Worm (Caenorhabditis elegans) whole organism, L4 larva: ENCODE results near the gene B0228.9.

ENCODE experiments used
- D1046.2 ChIP-seq: fragments of 200-800 bp; sonication (Bioruptor generic); IDR thresholded peaks from 2 replicates; pipeline ENCODE4 v1.3.6; 2022; ENCODE audit warnings: missing genetic modification characterization, missing compliant biosample characterization
- F10B5.3 ChIP-seq: sonication (generic microtip); optimal IDR thresholded peaks from 2 replicates; lab custom pipeline; 2016; ENCODE audit warnings: mild to moderate bottlenecking, missing genetic modification characterization, missing compliant biosample characterization
- F49E8.2 ChIP-seq: sonication (generic microtip); optimal IDR thresholded peaks from 2 replicates; lab custom pipeline; 2016; ENCODE audit warnings: missing compliant biosample characterization, mild to moderate bottlenecking, missing genetic modification characterization, borderline replicate concordance
- T20F7.1 ChIP-seq: fragments of 200-800 bp; sonication (Bioruptor generic); optimal IDR thresholded peaks from 2 replicates; lab custom pipeline; 2018; ENCODE audit warnings: mild to moderate bottlenecking, missing genetic modification characterization, missing compliant biosample characterization
- Y105C5A.15 ChIP-seq: fragments of 200-800 bp; sonication (Bioruptor generic); IDR thresholded peaks from 2 replicates; pipeline ENCODE4 v1.3.6; 2022; ENCODE audit warnings: missing genetic modification characterization, missing compliant biosample characterization
- Y48G9A.11 ChIP-seq: fragments of 200-800 bp; sonication (Bioruptor generic); IDR thresholded peaks from 2 replicates; pipeline ENCODE4 v1.3.6; 2022; ENCODE audit warnings: missing genetic modification reagents, missing genetic modification characterization, missing compliant biosample characterization
- ceh-28 ChIP-seq: fragments of 150-350 bp; optimal IDR thresholded peaks from 2 replicates; lab custom pipeline; 2014; ENCODE audit warnings: missing biosample characterization, missing genetic modification reagents, missing genetic modification characterization
- ceh-62 ChIP-seq: sonication (generic microtip); optimal IDR thresholded peaks from 2 replicates; lab custom pipeline; 2017; ENCODE audit warnings: missing biosample characterization, missing genetic modification characterization
- cey-2 ChIP-seq: sonication (generic microtip); optimal IDR thresholded peaks from 3 replicates; lab custom pipeline; 2017; ENCODE audit warnings: missing genetic modification characterization, mild to moderate bottlenecking, missing compliant biosample characterization, antibody characterized with exemption, borderline replicate concordance; ENCODE audit not compliant: insufficient read depth
- ctbp-1 ChIP-seq: fragments of 200-800 bp; sonication (Bioruptor generic); IDR thresholded peaks from 2 replicates; pipeline ENCODE4 v1.3.6; 2022; ENCODE audit warnings: missing genetic modification reagents, missing genetic modification characterization, missing compliant biosample characterization
- daf-12 ChIP-seq: fragments of 150-350 bp; optimal IDR thresholded peaks from 2 replicates; lab custom pipeline; 2014; ENCODE audit warnings: missing biosample characterization, missing genetic modification reagents, missing genetic modification characterization
- daf-16 ChIP-seq, 3 experiments: sonication (generic microtip); optimal IDR thresholded peaks; 2 replicates each; lab custom pipeline; 2016 to 2017; ENCODE audit warnings: missing genetic modification characterization in 3 of 3, missing genetic modification reagents in 3 of 3, mild to moderate bottlenecking in 2 of 3, missing compliant biosample characterization in 2 of 3, missing biosample characterization in 1 of 3, moderate library complexity in 1 of 3
- daf-19 ChIP-seq: fragments of 200-800 bp; sonication (Bioruptor generic); conservative IDR thresholded peaks from 2 replicates; pipeline ENCODE4 v1.3.6; 2022; ENCODE audit warnings: missing genetic modification characterization, missing compliant biosample characterization
- dpl-1 ChIP-seq: fragments of 150-350 bp; optimal IDR thresholded peaks from 2 replicates; lab custom pipeline; 2014; ENCODE audit warnings: missing biosample characterization, missing genetic modification reagents, missing genetic modification characterization
- egl-27 ChIP-seq: sonication (generic microtip); optimal IDR thresholded peaks from 3 replicates; lab custom pipeline; 2017; ENCODE audit warnings: missing biosample characterization, missing genetic modification reagents, missing genetic modification characterization
- hif-1 ChIP-seq, 2 experiments: sonication (generic microtip); optimal IDR thresholded peaks; 2 replicates each; lab custom pipeline; 2016 to 2017; ENCODE audit warnings: missing compliant biosample characterization in 2 of 2, missing genetic modification characterization in 2 of 2, missing genetic modification reagents in 2 of 2, missing genotype in 2 of 2, mild to moderate bottlenecking in 1 of 2
- hlh-11 ChIP-seq: fragments of 200-800 bp; sonication (Bioruptor generic); optimal IDR thresholded peaks from 2 replicates; lab custom pipeline; 2018; ENCODE audit warnings: mild to moderate bottlenecking, missing genetic modification characterization, missing compliant biosample characterization
- jun-1 ChIP-seq: fragments of 150-350 bp; optimal IDR thresholded peaks from 2 replicates; lab custom pipeline; 2014; ENCODE audit warnings: missing biosample characterization, missing genetic modification reagents, missing genetic modification characterization
- lin-38 ChIP-seq: fragments of 200-800 bp; sonication (Bioruptor generic); IDR thresholded peaks from 2 replicates; pipeline ENCODE4 v1.3.6; 2022; ENCODE audit warnings: missing genetic modification reagents, missing genetic modification characterization, missing compliant biosample characterization
- nhr-237 ChIP-seq: sonication (generic microtip); optimal IDR thresholded peaks from 2 replicates; lab custom pipeline; 2017; ENCODE audit warnings: missing biosample characterization, missing genetic modification characterization
- nhr-76 ChIP-seq: fragments of 150-350 bp; optimal IDR thresholded peaks from 2 replicates; lab custom pipeline; 2014; ENCODE audit warnings: missing biosample characterization, missing genetic modification characterization
- pha-4 ChIP-seq, 2 experiments: fragments of 150-350 bp in 1 of 2; fragments of 200-800 bp in 1 of 2; sonication (Bioruptor generic) in 1 of 2; IDR thresholded peaks in 1 of 2; optimal IDR thresholded peaks in 1 of 2; 2 replicates each; pipeline versions ENCODE4 v1.3.6 to Lab custom; 2014 to 2022; ENCODE audit warnings: missing genetic modification characterization in 2 of 2, missing genetic modification reagents in 2 of 2, missing biosample characterization in 1 of 2, missing compliant biosample characterization in 1 of 2
- php-3 ChIP-seq: fragments of 200-800 bp; sonication (Bioruptor generic); IDR thresholded peaks from 2 replicates; pipeline ENCODE4 v1.3.6; 2022; ENCODE audit warnings: missing genetic modification reagents, missing genetic modification characterization, missing compliant biosample characterization
- pqm-1 ChIP-seq: sonication (generic microtip); optimal IDR thresholded peaks from 2 replicates; lab custom pipeline; 2017; ENCODE audit warnings: missing biosample characterization, missing genetic modification characterization
- rbr-2 ChIP-seq: sonication (generic microtip); optimal IDR thresholded peaks from 2 replicates; lab custom pipeline; 2016; ENCODE audit warnings: missing genotype, missing genetic modification characterization, missing compliant biosample characterization
- set-16 ChIP-seq: fragments of 200-800 bp; sonication (Bioruptor generic); IDR thresholded peaks from 2 replicates; pipeline ENCODE4 v1.3.6; 2022; ENCODE audit warnings: missing genetic modification reagents, missing genetic modification characterization, missing compliant biosample characterization
- snpc-4 ChIP-seq: fragments of 150-350 bp; optimal IDR thresholded peaks from 2 replicates; lab custom pipeline; 2014; ENCODE audit warnings: missing biosample characterization, missing genetic modification characterization
- tra-1 ChIP-seq: fragments of 200-800 bp; sonication (Bioruptor generic); IDR thresholded peaks from 2 replicates; pipeline ENCODE4 v1.3.6; 2022; ENCODE audit warnings: missing genetic modification reagents, missing genetic modification characterization, missing compliant biosample characterization
- unc-62 ChIP-seq, 3 experiments: fragments of 150-350 bp in 1 of 3; sonication (generic microtip); optimal IDR thresholded peaks in 2 of 3; peaks in 1 of 3; 1 replicate in 1 of 3; 2 replicates in 2 of 3; lab custom pipeline; 2014 to 2017; ENCODE audit warnings: missing biosample characterization in 3 of 3, missing genetic modification characterization in 3 of 3, missing genetic modification reagents in 3 of 3, missing genotype in 1 of 3
- zag-1 ChIP-seq: fragments of 150-350 bp; optimal IDR thresholded peaks from 2 replicates; lab custom pipeline; 2014; ENCODE audit warnings: missing biosample characterization, missing genetic modification characterization
- zfp-3 ChIP-seq: fragments of 200-800 bp; sonication (Bioruptor generic); conservative IDR thresholded peaks from 2 replicates; pipeline ENCODE4 v1.3.6; 2022; ENCODE audit warnings: missing genetic modification reagents, missing genetic modification characterization, missing compliant biosample characterization
- zip-2 ChIP-seq: fragments of 150-350 bp; optimal IDR thresholded peaks from 2 replicates; lab custom pipeline; 2014; ENCODE audit warnings: missing biosample characterization, missing genetic modification characterization
- ztf-11 ChIP-seq: fragments of 150-350 bp; optimal IDR thresholded peaks from 2 replicates; lab custom pipeline; 2014; ENCODE audit warnings: missing biosample characterization, missing genetic modification characterization

The B0228.9 gene

DNA sequence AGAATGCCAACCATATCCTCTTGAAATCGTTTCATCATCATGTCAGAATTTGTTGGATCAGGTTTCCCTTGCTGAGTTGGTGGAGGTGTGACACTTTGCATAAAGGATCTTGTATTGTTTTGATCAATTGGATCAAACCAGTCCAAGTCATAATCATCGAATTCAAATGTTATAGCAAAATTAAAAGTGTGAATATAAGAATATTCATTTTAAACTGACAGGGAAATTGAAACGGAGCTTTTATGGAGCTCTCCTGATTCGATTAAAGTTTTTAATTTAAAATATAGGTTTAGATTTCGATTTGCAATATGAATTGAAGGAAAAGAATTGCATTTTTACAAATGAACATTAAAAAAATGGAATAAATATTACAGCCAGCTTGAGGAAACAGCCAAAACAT is at the start of gene B0228.9:
B0228.9 (minus strand) TSS at position 101 of the 400 bp plus-strand sequence.
- TF ChIP-seq D1046.2 (GFP tag; lab: Robert Waterston, UW) (no peak), php-3 (GFP tag; lab: Robert Waterston, UW) (no peak), jun-1 (tag; lab: Kevin White, UChicago) (no peak), rbr-2 (tag; lab: Kevin White, UChicago) (no peak), zip-2 (tag; lab: Kevin White, UChicago) (no peak), daf-16 (GFP tag; optimal IDR thresholded peaks at IDR 0.05; lab: Kevin White, UChicago) (no peak), daf-16 (tag; optimal IDR thresholded peaks at IDR 0.05; lab: Kevin White, UChicago) (no peak), lin-38 (GFP tag; lab: Robert Waterston, UW) (no peak), snpc-4 (tag; lab: Kevin White, UChicago) (no peak), hif-1 (tag; optimal IDR thresholded peaks at IDR 0.05; lab: Kevin White, UChicago) (no peak), zfp-3 (no peak), egl-27 (tag; lab: Kevin White, UChicago) (no peak), hlh-11 (tag; lab: Kevin White, UChicago) (no peak), pqm-1 (tag; lab: Kevin White, UChicago) (no peak), daf-19 (no peak), zag-1 (tag; lab: Kevin White, UChicago) (no peak), T20F7.1 (GFP tag; lab: Kevin White, UChicago) (no peak)

- TF ChIP-seq pha-4 (GFP tag; IDR thresholded peaks at IDR 0.05; lab: Robert Waterston, UW) (no peak), pha-4 (tag; optimal IDR thresholded peaks at IDR 0.05; lab: Kevin White, UChicago) (no peak), ceh-28 (tag; lab: Kevin White, UChicago) (no peak), ctbp-1 (GFP tag; lab: Robert Waterston, UW) (no peak), php-3 (GFP tag; lab: Robert Waterston, UW) (no peak), cey-2 (tag; lab: Kevin White, UChicago) (no peak), nhr-76 (tag; lab: Kevin White, UChicago) (no peak)
Observed at ce11 chrII:7813237-7813636, 49.8 kb upstream of the B0228.9 start.

DNA sequence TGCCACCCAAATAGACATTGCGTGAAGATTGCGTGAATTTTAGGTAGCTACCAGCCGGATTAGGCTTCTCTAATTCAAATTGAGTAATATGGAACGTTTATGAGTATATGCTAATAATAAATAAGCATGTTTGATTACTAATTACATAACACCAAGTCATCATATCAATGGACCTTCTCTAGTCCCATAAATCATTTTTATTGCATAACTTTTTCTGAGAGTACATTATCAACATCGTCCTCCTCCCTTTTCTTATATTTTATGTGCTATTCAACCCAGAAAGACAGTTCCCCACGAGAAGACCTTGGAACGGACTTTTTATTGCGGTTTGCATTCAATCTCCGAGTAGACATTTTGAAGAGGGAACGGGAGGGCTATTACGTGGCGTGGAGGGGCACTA is 48.9 kb upstream of the B0228.9 start:
- TF ChIP-seq tra-1 (GFP tag; lab: Robert Waterston, UW) (0 out of 2 replicates have a peak, but pooled peaks have one; percentile 25), F10B5.3 (tag; lab: Kevin White, UChicago) (peak; percentile 24), daf-12 (no peak), Y48G9A.11 (GFP tag; lab: Robert Waterston, UW) (0 out of 2 replicates have a peak, but pooled peaks have one; percentile 17)

DNA sequence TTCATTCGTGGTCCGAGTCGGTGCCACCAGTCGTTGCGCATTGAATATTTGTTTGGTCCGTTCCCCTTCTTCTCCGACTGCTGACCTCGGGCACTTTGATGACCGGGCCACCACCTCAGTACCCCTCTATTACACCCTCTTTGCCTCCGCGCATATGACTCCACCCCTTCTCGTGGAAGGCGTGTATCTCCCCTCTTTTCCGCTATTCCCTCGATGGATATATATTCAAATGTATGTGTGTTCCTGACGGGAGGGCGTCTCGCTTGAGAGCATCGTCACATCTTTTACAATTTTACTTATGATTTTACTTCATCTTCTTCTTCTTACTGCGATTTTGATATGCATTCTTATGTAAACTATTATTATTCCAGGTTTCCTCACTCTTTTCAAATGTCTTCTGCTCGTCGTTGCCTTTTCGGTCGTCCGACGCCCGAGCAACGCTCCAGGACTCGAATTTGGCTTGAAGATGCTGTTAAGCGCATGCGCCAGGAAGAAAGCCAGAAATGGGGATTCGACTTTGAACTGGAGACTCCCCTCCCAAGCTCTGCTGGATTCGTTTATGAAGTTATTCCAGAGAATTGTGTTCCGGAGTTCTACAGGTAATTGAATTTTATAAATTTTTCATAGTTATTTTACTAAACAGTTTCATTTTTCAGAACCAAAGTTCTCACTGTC is 47.5 kb upstream of the B0228.9 start, which contains the start of gene cki-1:
cki-1 (plus strand) TSS at position 372 of the 675 bp plus-strand sequence.
- TF ChIP-seq F49E8.2 (tag; lab: Kevin White, UChicago) (no peak), pha-4 (GFP tag; IDR thresholded peaks at IDR 0.05; lab: Robert Waterston, UW) (no peak), pha-4 (tag; optimal IDR thresholded peaks at IDR 0.05; lab: Kevin White, UChicago) (no peak), ceh-62 (no peak), set-16 (0 out of 2 replicates have a peak, but pooled peaks have one; percentile 7), Y105C5A.15 (GFP tag; lab: Robert Waterston, UW) (no peak), unc-62 (GFP tag; optimal IDR thresholded peaks at IDR 0.05 in 1 of 2; lab: Kevin White, UChicago) (peak in 1 of 2 experiments; percentile 50), unc-62 (tag; optimal IDR thresholded peaks at IDR 0.05; lab: Kevin White, UChicago) (no peak), cey-2 (tag; lab: Kevin White, UChicago) (no peak), nhr-237 (tag; lab: Kevin White, UChicago) (no peak), ztf-11 (no peak), dpl-1 (no peak)
- TF ChIP-seq, all 104 proteins: peak for 2
